Fruit fly (Drosophila melanogaster) whole organism, embryonic: ENCODE data around the gene Uggt.

Experiments
- Antp ChIP-seq: fragments of 200-800 bp; sonication (Bioruptor generic); optimal IDR thresholded peaks from 3 replicates; lab custom pipeline; 2016; ENCODE audit warnings: missing biosample characterization, missing genetic modification characterization
- BEAF-32 ChIP-seq: fragments of 200-800 bp; sonication (Bioruptor generic); optimal IDR thresholded peaks from 3 replicates; lab custom pipeline; 2017; ENCODE audit warnings: missing biosample characterization, missing genetic modification characterization, mild to moderate bottlenecking, moderate library complexity, missing genetic modification reagents
- Bdp1 ChIP-seq: fragments of 200-800 bp; sonication (Bioruptor generic); optimal IDR thresholded peaks from 3 replicates; lab custom pipeline; 2016; ENCODE audit warnings: missing biosample characterization, missing genetic modification characterization
- CG10366 ChIP-seq: fragments of 200-800 bp; sonication (Bioruptor generic); IDR thresholded peaks from 2 replicates; pipeline ENCODE4 v1.3.6; 2022; ENCODE audit warnings: missing biosample characterization, missing genetic modification characterization
- CG10543 ChIP-seq: fragments of 200-800 bp; sonication (Bioruptor generic); optimal IDR thresholded peaks from 3 replicates; lab custom pipeline; 2017; ENCODE audit warnings: missing biosample characterization, mild to moderate bottlenecking, missing genetic modification characterization, moderate library complexity
- CG10565 ChIP-seq: fragments of 200-800 bp; sonication (Bioruptor generic); optimal IDR thresholded peaks from 3 replicates; lab custom pipeline; 2016; ENCODE audit warnings: missing biosample characterization, mild to moderate bottlenecking, missing genetic modification characterization
- CG10979 ChIP-seq: fragments of 200-800 bp; sonication (Bioruptor generic); optimal IDR thresholded peaks from 2 replicates; lab custom pipeline; 2018; ENCODE audit warnings: missing biosample characterization, mild to moderate bottlenecking, missing genetic modification characterization, moderate library complexity
- CG14014 ChIP-seq: fragments of 200-800 bp; sonication (Bioruptor generic); IDR thresholded peaks from 2 replicates; pipeline ENCODE4 v1.3.6; 2022; ENCODE audit warnings: missing biosample characterization, missing genetic modification characterization
- CG14965 ChIP-seq: fragments of 200-800 bp; sonication (Bioruptor generic); optimal IDR thresholded peaks from 2 replicates; lab custom pipeline; 2016; ENCODE audit warnings: missing biosample characterization, missing genetic modification characterization, borderline replicate concordance
- CG15514 ChIP-seq: fragments of 200-800 bp; sonication (Bioruptor generic); optimal IDR thresholded peaks from 3 replicates; lab custom pipeline; 2017; ENCODE audit warnings: missing biosample characterization, missing genetic modification characterization, mild to moderate bottlenecking, moderate library complexity, missing genetic modification reagents
- CG15601 ChIP-seq: fragments of 200-800 bp; sonication (Bioruptor generic); optimal IDR thresholded peaks from 3 replicates; lab custom pipeline; 2019; ENCODE audit warnings: missing biosample characterization, mild to moderate bottlenecking, missing genetic modification characterization, moderate library complexity
- CG1647 ChIP-seq: fragments of 200-800 bp; sonication (Bioruptor generic); optimal IDR thresholded peaks from 3 replicates; lab custom pipeline; 2016; ENCODE audit warnings: missing biosample characterization, missing genetic modification characterization
- CG17361 ChIP-seq: fragments of 200-800 bp; sonication (Bioruptor generic); IDR thresholded peaks from 3 replicates; pipeline ENCODE4 v1.3.6; 2022; ENCODE audit warnings: missing biosample characterization, missing genetic modification characterization
- CG2712 ChIP-seq: fragments of 200-800 bp; optimal IDR thresholded peaks from 3 replicates; lab custom pipeline; 2019; ENCODE audit warnings: missing biosample characterization, mild to moderate bottlenecking, missing genetic modification characterization, moderate library complexity
- CG32532 ChIP-seq: fragments of 200-800 bp; sonication (Bioruptor generic); IDR thresholded peaks from 2 replicates; pipeline ENCODE4 v1.3.6; 2022; ENCODE audit warnings: missing biosample characterization, missing genetic modification characterization
- CG3281 ChIP-seq: fragments of 200-800 bp; sonication (Bioruptor generic); optimal IDR thresholded peaks from 3 replicates; lab custom pipeline; 2017; ENCODE audit warnings: missing biosample characterization, mild to moderate bottlenecking, missing genetic modification characterization
- CG34376 ChIP-seq: fragments of 200-800 bp; sonication (Bioruptor generic); optimal IDR thresholded peaks from 2 replicates; lab custom pipeline; 2018; ENCODE audit warnings: missing biosample characterization, mild to moderate bottlenecking, missing genetic modification characterization
- CG4424 ChIP-seq: fragments of 200-800 bp; sonication (Bioruptor generic); optimal IDR thresholded peaks from 3 replicates; lab custom pipeline; 2016; ENCODE audit warnings: missing biosample characterization, missing genetic modification characterization
- CG4820 ChIP-seq: fragments of 200-800 bp; sonication (Bioruptor generic); optimal IDR thresholded peaks from 3 replicates; lab custom pipeline; 2016; ENCODE audit warnings: missing biosample characterization, missing genetic modification characterization
- CG6254 ChIP-seq: fragments of 200-800 bp; sonication (Bioruptor generic); optimal IDR thresholded peaks from 3 replicates; lab custom pipeline; 2017; ENCODE audit warnings: mild to moderate bottlenecking, missing biosample characterization, missing genetic modification reagents, missing genetic modification characterization
- CG6272 ChIP-seq: fragments of 200-800 bp; sonication (Bioruptor generic); IDR thresholded peaks from 2 replicates; pipeline ENCODE4 v1.3.6; 2022; ENCODE audit warnings: missing biosample characterization, missing genetic modification characterization
- CG9215 ChIP-seq: fragments of 200-800 bp; sonication (Bioruptor generic); IDR thresholded peaks from 2 replicates; pipeline ENCODE4 v1.3.6; 2022; ENCODE audit warnings: missing biosample characterization, missing genetic modification characterization
- E2f1 ChIP-seq: fragments of 200-800 bp; sonication (Bioruptor generic); IDR thresholded peaks from 2 replicates; pipeline ENCODE4 v1.3.6; 2022; ENCODE audit warnings: missing biosample characterization, missing genetic modification characterization
- Hmx ChIP-seq: fragments of 200-800 bp; sonication (Bioruptor generic); optimal IDR thresholded peaks from 2 replicates; lab custom pipeline; 2016; ENCODE audit warnings: missing biosample characterization, missing genetic modification characterization
- Ravus ChIP-seq: fragments of 200-800 bp; sonication (Bioruptor generic); IDR thresholded peaks from 2 replicates; pipeline ENCODE4 v1.3.6; 2022; ENCODE audit warnings: missing biosample characterization, missing genetic modification characterization
- Rfx ChIP-seq: fragments of 200-800 bp; sonication (Bioruptor generic); IDR thresholded peaks from 2 replicates; pipeline ENCODE4 v1.3.6; 2022; ENCODE audit warnings: missing biosample characterization, missing genetic modification characterization
- Six4 ChIP-seq: fragments of 200-800 bp; sonication (Bioruptor generic); optimal IDR thresholded peaks from 2 replicates; lab custom pipeline; 2016; ENCODE audit warnings: missing biosample characterization, missing genetic modification characterization
- TFAM ChIP-seq: fragments of 200-800 bp; sonication (Bioruptor generic); optimal IDR thresholded peaks from 2 replicates; lab custom pipeline; 2017; ENCODE audit warnings: missing biosample characterization, missing genetic modification characterization, inconsistent platforms
- Vsx1 ChIP-seq: fragments of 200-800 bp; sonication (Bioruptor generic); optimal IDR thresholded peaks from 2 replicates; lab custom pipeline; 2017; ENCODE audit warnings: missing biosample characterization, mild to moderate bottlenecking, missing genetic modification characterization, missing genetic modification reagents
- ab ChIP-seq: fragments of 200-800 bp; sonication (Bioruptor generic); optimal IDR thresholded peaks from 2 replicates; lab custom pipeline; 2016; ENCODE audit warnings: missing biosample characterization, missing genetic modification characterization
- ac ChIP-seq: fragments of 200-800 bp; sonication (Bioruptor generic); optimal IDR thresholded peaks from 3 replicates; lab custom pipeline; 2017; ENCODE audit warnings: missing biosample characterization, mild to moderate bottlenecking, missing genetic modification characterization
- ara ChIP-seq: fragments of 200-800 bp; sonication (Bioruptor generic); IDR thresholded peaks from 2 replicates; pipeline ENCODE4 v1.3.6; 2022; ENCODE audit warnings: missing biosample characterization, missing genetic modification characterization
- bab2 ChIP-seq: fragments of 200-800 bp; sonication (Bioruptor generic); optimal IDR thresholded peaks from 2 replicates; lab custom pipeline; 2016; ENCODE audit warnings: missing biosample characterization, missing genetic modification characterization
- br ChIP-seq: fragments of >200 bp; optimal IDR thresholded peaks from 2 replicates; lab custom pipeline; 2017
- cad ChIP-seq: fragments of >200 bp; optimal IDR thresholded peaks from 2 replicates; lab custom pipeline; 2017; ENCODE audit warnings: missing biosample characterization, missing genetic modification characterization
- cato ChIP-seq: fragments of 200-800 bp; sonication (Bioruptor generic); optimal IDR thresholded peaks from 2 replicates; lab custom pipeline; 2016; ENCODE audit warnings: missing biosample characterization, missing genetic modification characterization, borderline replicate concordance
- disco-r ChIP-seq: fragments of 200-800 bp; sonication (Bioruptor generic); optimal IDR thresholded peaks from 2 replicates; lab custom pipeline; 2016; ENCODE audit warnings: missing biosample characterization, missing genetic modification characterization
- dysf ChIP-seq: fragments of 200-800 bp; sonication (Bioruptor generic); IDR thresholded peaks from 3 replicates; pipeline ENCODE4 v1.3.6; 2022; ENCODE audit warnings: missing biosample characterization, missing genetic modification characterization
- kay ChIP-seq: fragments of 200-800 bp; sonication (Bioruptor generic); optimal IDR thresholded peaks from 2 replicates; lab custom pipeline; 2016; ENCODE audit warnings: missing biosample characterization, missing genetic modification characterization
- ken ChIP-seq: fragments of 200-800 bp; sonication (Bioruptor generic); IDR thresholded peaks from 3 replicates; pipeline ENCODE4 v1.3.6; 2022; ENCODE audit warnings: missing biosample characterization, missing genetic modification characterization
- nau ChIP-seq: fragments of 200-800 bp; sonication (Bioruptor generic); optimal IDR thresholded peaks from 3 replicates; lab custom pipeline; 2017; ENCODE audit warnings: missing biosample characterization, mild to moderate bottlenecking, missing genetic modification characterization, missing genetic modification reagents
- nerfin-2 ChIP-seq: fragments of 200-800 bp; sonication (Bioruptor generic); IDR thresholded peaks from 2 replicates; pipeline ENCODE4 v1.3.6; 2022; ENCODE audit warnings: missing biosample characterization, missing genetic modification characterization; ENCODE audit not compliant: partially characterized antibody
- oc ChIP-seq: fragments of 200-800 bp; sonication (Bioruptor generic); optimal IDR thresholded peaks from 2 replicates; lab custom pipeline; 2018; ENCODE audit warnings: missing biosample characterization, mild to moderate bottlenecking, missing genetic modification characterization, moderate library complexity
- peb ChIP-seq: fragments of 200-800 bp; sonication (Bioruptor generic); IDR thresholded peaks from 2 replicates; pipeline ENCODE4 v1.3.6; 2022; ENCODE audit warnings: missing biosample characterization, missing genetic modification characterization
- pfk ChIP-seq: fragments of 200-800 bp; sonication (Bioruptor generic); optimal IDR thresholded peaks from 2 replicates; lab custom pipeline; 2018; ENCODE audit warnings: missing biosample characterization, mild to moderate bottlenecking, missing genetic modification characterization, moderate library complexity
- pita ChIP-seq: fragments of 200-800 bp; sonication (Bioruptor generic); optimal IDR thresholded peaks from 2 replicates; lab custom pipeline; 2017; ENCODE audit warnings: missing biosample characterization, mild to moderate bottlenecking, missing genetic modification characterization
- ro ChIP-seq: fragments of 200-800 bp; sonication (Bioruptor generic); IDR thresholded peaks from 2 replicates; pipeline ENCODE4 v1.3.6; 2022; ENCODE audit warnings: missing biosample characterization, missing genetic modification characterization
- sd ChIP-seq: fragments of 200-800 bp; sonication (Bioruptor generic); optimal IDR thresholded peaks from 3 replicates; lab custom pipeline; 2018; ENCODE audit warnings: missing biosample characterization, mild to moderate bottlenecking, missing genetic modification characterization, moderate library complexity
- slou ChIP-seq: fragments of 200-800 bp; sonication (Bioruptor generic); optimal IDR thresholded peaks from 3 replicates; lab custom pipeline; 2016; ENCODE audit warnings: missing biosample characterization, missing genetic modification characterization
- ssp ChIP-seq: fragments of 200-800 bp; sonication (Bioruptor generic); IDR thresholded peaks from 2 replicates; pipeline ENCODE4 v1.3.6; 2022; ENCODE audit warnings: missing biosample characterization, missing genetic modification characterization
- tap ChIP-seq: fragments of 200-800 bp; optimal IDR thresholded peaks from 3 replicates; lab custom pipeline; 2019; ENCODE audit warnings: missing biosample characterization, mild to moderate bottlenecking, missing genetic modification characterization, moderate library complexity
- wor ChIP-seq: fragments of 200-800 bp; sonication (Bioruptor generic); IDR thresholded peaks from 2 replicates; pipeline ENCODE4 v1.3.6; 2022; ENCODE audit warnings: missing biosample characterization, missing genetic modification characterization

The Uggt gene

DNA sequence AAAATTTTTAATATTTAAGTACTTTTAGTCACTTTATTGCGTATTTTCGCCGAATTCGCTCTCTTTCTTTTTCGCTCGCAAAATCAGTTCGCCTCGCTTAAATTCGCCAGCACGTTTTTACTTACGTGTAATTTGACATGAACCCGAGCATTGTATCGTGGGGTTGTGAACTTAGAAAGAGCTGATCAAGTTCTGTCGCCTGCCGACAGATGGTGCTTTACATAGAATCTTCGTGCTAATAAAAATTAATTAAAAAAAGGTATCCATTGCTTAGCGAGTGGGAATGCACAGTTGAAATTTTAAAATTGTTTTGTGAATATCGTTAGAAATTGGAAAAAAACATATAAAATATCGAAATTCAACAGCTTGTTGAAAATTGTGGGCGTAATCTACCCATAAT is 24.1 kb upstream of the Uggt start (continued):
- TF ChIP-seq BEAF-32 (GFP tag; lab: Kevin White, UChicago) (no peak), nau (GFP tag; lab: Kevin White, UChicago) (no peak), CG14965 (GFP tag; lab: Kevin White, UChicago) (peak; percentile 99), bab2 (GFP tag; lab: Kevin White, UChicago) (peak; percentile 50), ssp (GFP tag; lab: Robert Waterston, UW) (no peak), Six4 (peak; percentile 45), tap (peak; percentile 30), CG6254 (GFP tag; lab: Kevin White, UChicago) (no peak), sd (tag; lab: Kevin White, UChicago) (no peak), disco-r (peak; percentile 67), CG17361 (GFP tag; lab: Robert Waterston, UW) (peak; percentile 63; the same call in 1 of the 3 replicates), ac (GFP tag; lab: Kevin White, UChicago) (peak; percentile 22), cato (GFP tag; lab: Kevin White, UChicago) (peak; percentile 5), peb (GFP tag; lab: Robert Waterston, UW) (no peak), CG6272 (GFP tag; lab: Robert Waterston, UW) (no peak), CG10565 (GFP tag; lab: Kevin White, UChicago) (no peak), CG2712 (tag; lab: Kevin White, UChicago) (peak; percentile 74), CG10543 (GFP tag; lab: Kevin White, UChicago) (peak; percentile 14), dysf (peak; percentile 67; the same call in 2 of the 3 replicates), br (lab: Kevin White, UChicago) (no peak), pfk (GFP tag; lab: Kevin White, UChicago) (no peak), CG1647 (peak; percentile 48), Vsx1 (GFP tag; lab: Kevin White, UChicago) (peak; percentile 61), CG9215 (GFP tag; lab: Robert Waterston, UW) (no peak), oc (tag; lab: Kevin White, UChicago) (peak; percentile 30), CG34376 (GFP tag; lab: Kevin White, UChicago) (peak; percentile 8), nerfin-2 (GFP tag; lab: Robert Waterston, UW) (no peak), kay (GFP tag; lab: Kevin White, UChicago) (no peak), Antp (GFP tag; lab: Kevin White, UChicago) (no peak), ro (no peak), cad (GFP tag; lab: Kevin White, UChicago) (no peak), ken (GFP tag; lab: Robert Waterston, UW) (no peak; the same call in 2 of the 3 replicates), TFAM (GFP tag; lab: Kevin White, UChicago) (no peak), CG4424 (GFP tag; lab: Kevin White, UChicago) (peak; percentile 70), Bdp1 (GFP tag; lab: Kevin White, UChicago) (no peak), CG15601 (tag; lab: Kevin White, UChicago) (peak; percentile 74), pita (GFP tag; lab: Kevin White, UChicago) (peak; percentile 85), ab (GFP tag; lab: Kevin White, UChicago) (no peak), CG14014 (GFP tag; lab: Robert Waterston, UW) (no peak; the same call in 1 of the 2 replicates), wor (GFP tag; lab: Robert Waterston, UW) (no peak), CG3281 (GFP tag; lab: Kevin White, UChicago) (peak; percentile 54), CG10979 (peak; percentile 76), E2f1 (GFP tag; lab: Robert Waterston, UW) (no peak; the same call in 1 of the 2 replicates), ara (no peak), CG15514 (GFP tag; lab: Kevin White, UChicago) (peak; percentile 64), slou (GFP tag; lab: Kevin White, UChicago) (peak; percentile 34), Rfx (GFP tag; lab: Robert Waterston, UW) (no peak; the same call in 1 of the 2 replicates), CG10366 (no peak; the same call in 1 of the 2 replicates), CG4820 (GFP tag; lab: Kevin White, UChicago) (peak; percentile 40), Ravus (GFP tag; lab: Robert Waterston, UW) (no peak), CG32532 (no peak; the same call in 1 of the 2 replicates), Hmx (GFP tag; lab: Kevin White, UChicago) (no peak)
